Worm (Caenorhabditis elegans) whole organism, L2 larva: Measurements from ENCODE around the gene M57.2.

Experiments used
- ama-1 ChIP-seq: fragments of 150-350 bp; optimal IDR thresholded peaks from 2 replicates; lab custom pipeline; 2018; ENCODE audit warnings: inconsistent platforms
- blmp-1 ChIP-seq: sonication (generic microtip); optimal IDR thresholded peaks from 2 replicates; lab custom pipeline; 2017; ENCODE audit warnings: missing genetic modification characterization, mild to moderate bottlenecking, missing compliant biosample characterization, antibody characterized with exemption, moderate library complexity; ENCODE audit not compliant: insufficient read depth
- ceh-82 ChIP-seq: fragments of 150-350 bp; optimal IDR thresholded peaks from 2 replicates; lab custom pipeline; 2014; ENCODE audit warnings: missing biosample characterization, missing genetic modification characterization
- egl-27 ChIP-seq: sonication (generic microtip); optimal IDR thresholded peaks from 3 replicates; lab custom pipeline; 2017; ENCODE audit warnings: missing biosample characterization, missing genetic modification reagents, missing genetic modification characterization
- mdl-1 ChIP-seq, 2 experiments: fragments of 150-350 bp in 1 of 2; sonication (generic microtip) in 1 of 2; optimal IDR thresholded peaks; 2 replicates each; lab custom pipeline; 2017; ENCODE audit warnings: missing biosample characterization in 2 of 2, missing genetic modification characterization in 2 of 2
- nhr-10 ChIP-seq: sonication (generic microtip); optimal IDR thresholded peaks from 2 replicates; lab custom pipeline; 2017; ENCODE audit warnings: missing biosample characterization, missing genetic modification characterization
- nhr-11 ChIP-seq: fragments of 150-350 bp; optimal IDR thresholded peaks from 2 replicates; lab custom pipeline; 2014; ENCODE audit warnings: missing biosample characterization, missing genetic modification characterization
- nhr-23 ChIP-seq: fragments of 150-350 bp; optimal IDR thresholded peaks from 2 replicates; lab custom pipeline; 2014; ENCODE audit warnings: missing biosample characterization, missing genetic modification reagents, missing genetic modification characterization
- nhr-77 ChIP-seq: fragments of 150-350 bp; optimal IDR thresholded peaks from 2 replicates; lab custom pipeline; 2014; ENCODE audit warnings: missing biosample characterization, missing genetic modification characterization

DNA sequence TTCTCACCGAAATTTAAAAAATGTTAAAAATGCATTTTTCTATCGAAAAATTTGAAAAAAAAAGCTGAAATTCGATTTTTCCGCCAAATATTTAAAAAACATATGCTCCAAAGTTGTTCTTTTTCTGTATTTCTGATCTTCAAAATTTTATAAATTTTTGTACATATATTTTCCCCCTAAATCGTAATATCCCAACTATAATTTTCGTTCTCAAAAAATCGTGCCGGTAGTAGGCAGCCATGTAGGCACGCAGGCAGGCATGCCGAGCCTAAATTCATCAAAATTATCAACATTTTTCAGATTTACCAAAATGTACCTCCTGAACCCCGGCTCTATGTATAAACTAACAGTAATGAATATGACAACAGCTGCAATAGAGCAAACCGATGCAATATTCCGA, 37.7 kb downstream of the M57.2 start, which contains the start of gene sre-5:
- TF ChIP-seq nhr-11 (no peak), ceh-82 (tag; lab: Kevin White, UChicago) (no peak), ama-1 (lab: Kevin White, UChicago) (no peak), egl-27 (no peak), mdl-1 (tag; optimal IDR thresholded peaks at IDR 0.05; lab: Kevin White, UChicago) (no peak), blmp-1 (tag; lab: Kevin White, UChicago) (no peak), nhr-77 (tag; lab: Kevin White, UChicago) (no peak), nhr-23 (tag; lab: Kevin White, UChicago) (no peak), nhr-10 (no peak)
